Worm (Caenorhabditis elegans) whole organism, late embryonic: Measurements from ENCODE around the gene cyp-34A8.

Experiments
- C08G9.2 ChIP-seq: sonication (generic microtip); optimal IDR thresholded peaks from 2 replicates; lab custom pipeline; 2016; ENCODE audit warnings: mild to moderate bottlenecking, missing genetic modification characterization, moderate library complexity, missing compliant biosample characterization
- F13H6.1 ChIP-seq: sonication (generic microtip); optimal IDR thresholded peaks from 2 replicates; lab custom pipeline; 2016; ENCODE audit warnings: missing genetic modification characterization, missing compliant biosample characterization
- T23F11.4 ChIP-seq: fragments of 200-800 bp; sonication (Bioruptor generic); optimal IDR thresholded peaks from 2 replicates; lab custom pipeline; 2018; ENCODE audit warnings: mild to moderate bottlenecking, missing genetic modification characterization, missing compliant biosample characterization
- Y22D7AL.16 ChIP-seq: sonication (generic microtip); optimal IDR thresholded peaks from 2 replicates; lab custom pipeline; 2016; ENCODE audit warnings: missing genetic modification characterization, missing compliant biosample characterization
- ahr-1 ChIP-seq: sonication (generic microtip); optimal IDR thresholded peaks from 2 replicates; lab custom pipeline; 2016; ENCODE audit warnings: missing genetic modification characterization, missing compliant biosample characterization
- ceh-14 ChIP-seq: sonication (generic microtip); optimal IDR thresholded peaks from 2 replicates; lab custom pipeline; 2016; ENCODE audit warnings: missing genotype, missing genetic modification characterization, missing compliant biosample characterization
- ceh-19 ChIP-seq: fragments of 200-800 bp; sonication (Bioruptor generic); optimal IDR thresholded peaks from 2 replicates; lab custom pipeline; 2018; ENCODE audit warnings: mild to moderate bottlenecking, missing genetic modification characterization, missing compliant biosample characterization
- ceh-2 ChIP-seq: sonication (generic microtip); optimal IDR thresholded peaks from 2 replicates; lab custom pipeline; 2016; ENCODE audit warnings: missing genotype, missing genetic modification characterization, missing compliant biosample characterization
- ceh-6 ChIP-seq: fragments of 200-800 bp; sonication (Bioruptor generic); optimal IDR thresholded peaks from 2 replicates; lab custom pipeline; 2018; ENCODE audit warnings: mild to moderate bottlenecking, missing genetic modification characterization, missing compliant biosample characterization
- ceh-9 ChIP-seq: sonication (generic microtip); optimal IDR thresholded peaks from 2 replicates; lab custom pipeline; 2016; ENCODE audit warnings: mild to moderate bottlenecking, missing genetic modification characterization, inconsistent platforms, missing compliant biosample characterization
- elt-2 ChIP-seq: sonication (generic microtip); optimal IDR thresholded peaks from 2 replicates; lab custom pipeline; 2016; ENCODE audit warnings: missing genetic modification reagents, missing genetic modification characterization, missing compliant biosample characterization
- elt-4 ChIP-seq: sonication (generic microtip); optimal IDR thresholded peaks from 2 replicates; lab custom pipeline; 2016; ENCODE audit warnings: missing genetic modification characterization, missing compliant biosample characterization
- ets-4 ChIP-seq: sonication (generic microtip); optimal IDR thresholded peaks from 2 replicates; lab custom pipeline; 2016; ENCODE audit warnings: missing genetic modification characterization, missing compliant biosample characterization
- fax-1 ChIP-seq: sonication (generic microtip); optimal IDR thresholded peaks from 2 replicates; lab custom pipeline; 2016; ENCODE audit warnings: missing genotype, missing genetic modification characterization, missing compliant biosample characterization
- fkh-6 ChIP-seq: sonication (generic microtip); optimal IDR thresholded peaks from 2 replicates; lab custom pipeline; 2016; ENCODE audit warnings: missing genetic modification characterization, missing compliant biosample characterization
- hlh-15 ChIP-seq: sonication (generic microtip); optimal IDR thresholded peaks from 2 replicates; lab custom pipeline; 2016; ENCODE audit warnings: missing genetic modification characterization, missing compliant biosample characterization
- hlh-30 ChIP-seq: sonication (generic microtip); optimal IDR thresholded peaks from 2 replicates; lab custom pipeline; 2017; ENCODE audit warnings: antibody characterized with exemption, missing genetic modification characterization, missing compliant biosample characterization; ENCODE audit not compliant: insufficient read depth
- hlh-6 ChIP-seq: sonication (generic microtip); optimal IDR thresholded peaks from 2 replicates; lab custom pipeline; 2016; ENCODE audit warnings: missing genotype, missing genetic modification characterization, missing compliant biosample characterization
- hlh-8 ChIP-seq: sonication (generic microtip); optimal IDR thresholded peaks from 2 replicates; lab custom pipeline; 2016; ENCODE audit warnings: missing genotype, missing genetic modification characterization, missing compliant biosample characterization
- madf-2 ChIP-seq: sonication (generic microtip); optimal IDR thresholded peaks from 2 replicates; lab custom pipeline; 2017; ENCODE audit warnings: missing genetic modification characterization, missing compliant biosample characterization
- mec-3 ChIP-seq: sonication (generic microtip); optimal IDR thresholded peaks from 2 replicates; lab custom pipeline; 2016; ENCODE audit warnings: borderline replicate concordance, missing genetic modification characterization, missing compliant biosample characterization
- nfya-1 ChIP-seq: sonication (generic microtip); optimal IDR thresholded peaks from 2 replicates; lab custom pipeline; 2017; ENCODE audit warnings: missing genetic modification characterization, mild to moderate bottlenecking, missing compliant biosample characterization, antibody characterized with exemption, moderate library complexity
- nhr-11 ChIP-seq: fragments of 150-350 bp; optimal IDR thresholded peaks from 2 replicates; lab custom pipeline; 2014; ENCODE audit warnings: missing biosample characterization, missing genetic modification characterization
- npax-4 ChIP-seq: sonication (generic microtip); optimal IDR thresholded peaks from 2 replicates; lab custom pipeline; 2016; ENCODE audit warnings: missing genetic modification characterization, missing compliant biosample characterization
- pax-1 ChIP-seq: fragments of 150-350 bp; optimal IDR thresholded peaks from 2 replicates; lab custom pipeline; 2014; ENCODE audit warnings: missing biosample characterization, missing genetic modification characterization
- pha-2 ChIP-seq: sonication (generic microtip); optimal IDR thresholded peaks from 2 replicates; lab custom pipeline; 2017; ENCODE audit warnings: mild to moderate bottlenecking, missing genetic modification characterization, missing compliant biosample characterization
- pqm-1 ChIP-seq: sonication (generic microtip); optimal IDR thresholded peaks from 2 replicates; lab custom pipeline; 2016; ENCODE audit warnings: missing genetic modification characterization, missing compliant biosample characterization
- pros-1 ChIP-seq: fragments of 150-350 bp; optimal IDR thresholded peaks from 2 replicates; lab custom pipeline; 2014; ENCODE audit warnings: missing biosample characterization, missing genetic modification reagents, missing genetic modification characterization
- ref-2 ChIP-seq: sonication (generic microtip); optimal IDR thresholded peaks from 2 replicates; lab custom pipeline; 2016; ENCODE audit warnings: missing genetic modification characterization, missing compliant biosample characterization
- sox-2 ChIP-seq: fragments of 200-800 bp; sonication (Bioruptor generic); IDR thresholded peaks from 2 replicates; pipeline ENCODE4 v1.3.6; 2022; ENCODE audit warnings: missing genetic modification reagents, missing genetic modification characterization, missing compliant biosample characterization
- sox-4 ChIP-seq: sonication (generic microtip); optimal IDR thresholded peaks from 2 replicates; lab custom pipeline; 2017; ENCODE audit warnings: mild to moderate bottlenecking, missing genetic modification characterization, inconsistent platforms, missing compliant biosample characterization
- syd-9 ChIP-seq: sonication (generic microtip); optimal IDR thresholded peaks from 2 replicates; lab custom pipeline; 2016; ENCODE audit warnings: mild to moderate bottlenecking, missing genetic modification characterization, moderate library complexity, missing compliant biosample characterization
- tbx-2 ChIP-seq: sonication (generic microtip); optimal IDR thresholded peaks from 2 replicates; lab custom pipeline; 2016; ENCODE audit warnings: missing genetic modification characterization, missing compliant biosample characterization
- tbx-7 ChIP-seq: sonication (generic microtip); optimal IDR thresholded peaks from 2 replicates; lab custom pipeline; 2016; ENCODE audit warnings: missing genotype, missing genetic modification characterization, missing compliant biosample characterization
- unc-3 ChIP-seq, 2 experiments: fragments of 200-800 bp in 1 of 2; sonication (Bioruptor generic) in 1 of 2; sonication (generic microtip) in 1 of 2; conservative IDR thresholded peaks in 1 of 2; optimal IDR thresholded peaks in 1 of 2; 2 replicates each; pipeline versions ENCODE4 v1.3.6 to Lab custom; 2016 to 2022; ENCODE audit warnings: missing compliant biosample characterization in 2 of 2, missing genetic modification characterization in 2 of 2, missing genetic modification reagents in 1 of 2
- unc-42 ChIP-seq: sonication (generic microtip); optimal IDR thresholded peaks from 2 replicates; lab custom pipeline; 2016; ENCODE audit warnings: missing genotype, missing genetic modification characterization, missing compliant biosample characterization
- unc-86 ChIP-seq: sonication (generic microtip); optimal IDR thresholded peaks from 2 replicates; lab custom pipeline; 2016; ENCODE audit warnings: missing genetic modification characterization, missing compliant biosample characterization

The cyp-34A8 gene

DNA sequence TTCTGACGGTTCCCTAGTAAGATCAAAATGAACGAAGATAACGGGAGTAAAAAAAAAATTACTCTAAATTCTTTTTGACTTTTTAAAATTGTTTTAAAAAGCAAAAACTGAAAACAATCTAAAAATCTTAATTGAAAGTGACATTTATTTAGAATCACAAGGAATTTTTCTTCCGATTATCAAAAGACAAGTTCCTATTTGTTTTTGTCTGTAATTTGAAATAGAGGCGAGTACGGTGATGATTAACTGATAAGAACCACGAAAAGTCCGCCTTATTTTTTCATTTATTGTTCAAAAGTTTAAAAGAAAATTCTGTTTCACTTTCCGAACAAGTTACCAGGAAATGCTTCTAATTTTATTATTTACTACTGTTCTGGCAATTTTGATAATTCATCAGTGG lies 17.9 kb downstream of the cyp-34A8 start, which contains the start of gene dach-1:
Gene dach-1 (plus strand): TSS at position 301 of the 400 bp plus-strand sequence.
- no peak for TF ChIP-seq pqm-1
- no peak for TF ChIP-seq elt-2 (tag; lab: Kevin White, UChicago)
- TF ChIP-seq C08G9.2 = no peak
- no peak for TF ChIP-seq elt-4 (tag; lab: Kevin White, UChicago)
- no peak for TF ChIP-seq unc-86 (tag; lab: Kevin White, UChicago)
- TF ChIP-seq nfya-1 (tag; lab: Kevin White, UChicago) = no peak
- no peak for TF ChIP-seq ref-2 (tag; lab: Kevin White, UChicago)
- no peak for TF ChIP-seq ceh-9 (tag; lab: Kevin White, UChicago)
- no peak for TF ChIP-seq hlh-30 (tag; lab: Kevin White, UChicago)
- TF ChIP-seq mec-3 (tag; lab: Kevin White, UChicago) = no peak
- TF ChIP-seq Y22D7AL.16 (tag; lab: Kevin White, UChicago) = no peak
- no peak for TF ChIP-seq hlh-8 (tag; lab: Kevin White, UChicago)
- TF ChIP-seq madf-2 (tag; lab: Kevin White, UChicago) = no peak
- TF ChIP-seq ceh-19 = no peak
- TF ChIP-seq unc-42 (tag; lab: Kevin White, UChicago) = no peak
- TF ChIP-seq hlh-15 (tag; lab: Kevin White, UChicago) = no peak
- TF ChIP-seq tbx-2 (tag; lab: Kevin White, UChicago) = no peak
- no peak for TF ChIP-seq npax-4 (tag; lab: Kevin White, UChicago)

- no peak for TF ChIP-seq madf-2 (tag; lab: Kevin White, UChicago)
- TF ChIP-seq unc-42 (tag; lab: Kevin White, UChicago) = no peak
- no peak for TF ChIP-seq F13H6.1 (tag; lab: Kevin White, UChicago)
- TF ChIP-seq elt-2 (tag; lab: Kevin White, UChicago) = no peak
- TF ChIP-seq ref-2 (tag; lab: Kevin White, UChicago) = no peak
- no peak for TF ChIP-seq ets-4
- TF ChIP-seq ahr-1 (tag; lab: Kevin White, UChicago) = no peak
- no peak for TF ChIP-seq hlh-6
- TF ChIP-seq unc-3 (GFP tag; conservative IDR thresholded peaks at IDR 0.05; lab: Robert Waterston, UW) = no peak
- no peak for TF ChIP-seq unc-3 (tag; optimal IDR thresholded peaks at IDR 0.05; lab: Kevin White, UChicago)
Measured at ce11 chrV:3945053-3945452, 22.6 kb downstream of the cyp-34A8 start, which contains the start of gene cyp-35B3. Gene cyp-35B3, plus strand, starts transcription at chrV:3945353.

- TF ChIP-seq sox-2 (no peak), fkh-6 (tag; lab: Kevin White, UChicago) (no peak), sox-4 (tag; lab: Kevin White, UChicago) (no peak), tbx-7 (no peak), ceh-2 (no peak), nhr-11 (no peak), ceh-14 (no peak), fax-1 (no peak), pax-1 (no peak)
Measured at ce11 chrV:3943364-3943763, 24.3 kb downstream of the cyp-34A8 start.

DNA sequence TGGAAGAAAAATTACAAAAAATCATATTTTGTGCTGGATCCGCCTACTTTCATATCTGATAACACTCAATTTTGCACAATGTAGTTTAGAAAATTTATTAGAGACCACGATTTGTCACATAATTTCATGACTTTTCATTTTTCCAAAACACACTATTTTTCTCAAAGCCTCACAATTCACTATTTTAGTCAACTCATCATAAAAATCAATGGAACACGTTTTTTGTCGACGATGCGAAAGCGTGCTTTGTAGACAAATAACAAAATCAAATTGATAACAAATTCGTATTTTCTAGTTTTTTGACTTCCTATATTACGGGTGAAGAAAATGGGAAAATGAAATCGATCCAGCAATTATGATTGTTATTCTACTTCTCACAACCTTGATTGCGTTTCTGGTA lies 25.8 kb downstream of the cyp-34A8 start, which contains the start of gene cyp-35B2:
Gene cyp-35B2 (plus strand): TSS at position 301 of the 400 bp plus-strand sequence.
- TF ChIP-seq fkh-6 (tag; lab: Kevin White, UChicago) (no peak), pax-1 (no peak), syd-9 (tag; lab: Kevin White, UChicago) (no peak), ets-4 (no peak), ceh-6 (GFP tag; lab: Kevin White, UChicago) (no peak), ceh-2 (no peak), pha-2 (tag; lab: Kevin White, UChicago) (no peak), T23F11.4 (GFP tag; lab: Kevin White, UChicago) (no peak), hlh-6 (no peak), pros-1 (tag; lab: Kevin White, UChicago) (no peak)
